Worm (Caenorhabditis elegans): ENCODE measurements around the gene T19H12.12.
"Not testable (repeated sequence)": the region's sequence is repeated elsewhere in the genome, so short reads cannot be mapped to it uniquely, and the experiment has no call there.

The T19H12.12 gene

DNA sequence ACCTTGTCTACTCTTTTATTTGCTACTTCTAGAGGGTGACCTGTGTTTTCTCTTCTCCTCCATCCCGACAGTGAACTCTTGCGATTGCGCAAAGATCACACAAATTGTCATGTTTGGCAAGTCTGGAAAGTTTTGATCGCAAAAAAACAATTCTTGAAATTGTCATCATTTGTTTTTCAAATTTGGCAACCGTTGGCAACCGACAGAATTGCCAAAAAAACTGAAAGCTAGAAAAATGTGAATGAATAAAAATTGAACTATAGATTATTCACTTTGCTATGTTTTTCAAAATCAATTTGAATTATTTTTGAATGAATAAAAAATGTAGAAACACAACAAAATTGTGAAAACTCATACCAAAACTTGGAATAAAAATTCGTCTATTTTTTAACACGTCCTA, 10.4 kb downstream of the T19H12.12 start, which contains the start of gene ugt-11:
Gene ugt-11, minus strand, starts transcription at position 101 of the 400 bp plus-strand sequence.
- TF ChIP-seq lag-1 (GFP tag; IDR thresholded peaks at IDR 0.05) = no peak
- TF ChIP-seq fkh-3 (tag; optimal IDR thresholded peaks at IDR 0.05) = no peak
- TF ChIP-seq chd-7 (tag; optimal IDR thresholded peaks at IDR 0.05) = no peak
- no peak for TF ChIP-seq Y53G8AR.9 (GFP tag; conservative IDR thresholded peaks at IDR 0.05)
- no peak for TF ChIP-seq snpc-1.1 (tag; optimal IDR thresholded peaks at IDR 0.05; ENCODE audit: insufficient read depth)
- no peak for TF ChIP-seq Y67H2A.10 (GFP tag; conservative IDR thresholded peaks at IDR 0.05)
- TF ChIP-seq rcor-1 (GFP tag; IDR thresholded peaks at IDR 0.05) = no peak
- TF ChIP-seq ceh-40 (GFP tag; IDR thresholded peaks at IDR 0.05) = no peak
- TF ChIP-seq dpff-1 (tag; optimal IDR thresholded peaks at IDR 0.05) = no peak
- TF ChIP-seq nfyb-1 (GFP tag; IDR thresholded peaks at IDR 0.05) = no peak
- no peak for TF ChIP-seq ztf-25 (GFP tag; IDR thresholded peaks at IDR 0.05)
- no peak for TF ChIP-seq F37B4.10 (GFP tag; IDR thresholded peaks at IDR 0.05)
- no peak for TF ChIP-seq snpc-3.4 (tag; optimal IDR thresholded peaks at IDR 0.05)
- no peak for TF ChIP-seq attf-5 (GFP tag; optimal IDR thresholded peaks at IDR 0.05)
- no peak for TF ChIP-seq ekl-4 (GFP tag; IDR thresholded peaks at IDR 0.05)
- TF ChIP-seq cebp-1 (GFP tag; IDR thresholded peaks at IDR 0.05) = no peak
- TF ChIP-seq cebp-1 (tag; optimal IDR thresholded peaks at IDR 0.05) = no peak

- no peak for TF ChIP-seq ceh-79 (tag; optimal IDR thresholded peaks at IDR 0.05)
- no peak for TF ChIP-seq madf-6 (GFP tag; IDR thresholded peaks at IDR 0.05)
- TF ChIP-seq egl-18 (GFP tag; IDR thresholded peaks at IDR 0.05) = no peak
- TF ChIP-seq hrde-1 (tag; optimal IDR thresholded peaks at IDR 0.05; ENCODE audit: borderline replicate concordance) = no peak
- TF ChIP-seq madf-3 (GFP tag; IDR thresholded peaks at IDR 0.05) = no peak
- TF ChIP-seq sptf-2 (GFP tag; optimal IDR thresholded peaks at IDR 0.05) = no peak
- TF ChIP-seq C17E4.6 (GFP tag; IDR thresholded peaks at IDR 0.05) = no peak
- TF ChIP-seq rec-8 (tag; optimal IDR thresholded peaks at IDR 0.05) = no peak
Measured at ce11 chrV:4895744-4896143, 11.2 kb downstream of the T19H12.12 start, which contains the start of gene ugt-9. Gene ugt-9 (plus strand): TSS chrV:4896048.

DNA sequence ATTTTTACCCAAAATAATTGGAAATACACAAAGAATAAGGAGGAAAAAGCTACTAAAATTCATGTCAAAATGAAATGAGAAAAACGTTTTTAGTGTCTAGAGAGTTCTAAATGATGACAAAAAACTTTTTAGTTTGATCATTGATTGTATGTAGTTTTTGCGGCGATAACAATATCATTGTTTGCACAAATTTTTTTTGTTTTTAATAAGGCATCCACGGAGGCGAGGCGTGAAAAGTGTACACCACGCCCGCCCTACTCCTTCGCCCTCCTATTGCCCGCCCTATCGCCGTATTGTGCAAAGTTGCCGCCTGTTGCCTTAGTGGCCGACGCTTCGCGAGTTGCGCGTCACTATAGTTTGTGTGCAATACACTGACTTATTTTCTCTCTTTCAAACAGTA, 15.4 kb downstream of the T19H12.12 start, which contains the start of gene ugt-10:
Gene ugt-10, minus strand, starts transcription at position 101 of the 400 bp plus-strand sequence.
- TF ChIP-seq hmg-1.2 (GFP tag; IDR thresholded peaks at IDR 0.05) (peak; percentile 62), snpc-4 (tag; optimal IDR thresholded peaks at IDR 0.05) (peak in 1 of 4 experiments; percentile 41)
- TF ChIP-seq snpc-4 (GFP tag; optimal IDR thresholded peaks at IDR 0.05) = not testable (repeated sequence)

DNA sequence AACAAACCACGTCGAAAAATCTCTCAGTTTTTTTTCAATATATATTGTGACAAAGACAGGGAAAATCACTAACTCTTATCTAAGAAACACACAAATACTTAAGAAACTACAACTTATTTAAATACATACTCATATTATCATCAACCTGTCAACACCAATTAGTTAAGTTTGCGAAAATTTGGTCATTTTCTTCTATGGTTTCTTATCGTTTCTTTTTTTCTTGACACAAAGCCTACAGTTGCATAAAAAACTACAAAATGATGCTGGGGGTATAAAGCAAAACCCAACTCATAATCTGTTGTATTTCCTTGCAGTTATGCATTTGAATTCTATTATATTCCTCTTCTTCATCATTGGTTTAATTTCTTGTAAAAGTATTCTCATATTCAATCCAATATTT, 16.5 kb downstream of the T19H12.12 start, which contains the start of gene ugt-67:
Gene ugt-67, plus strand, starts transcription at position 301 of the 400 bp plus-strand sequence.
- TF ChIP-seq T07F8.4 (tag; optimal IDR thresholded peaks at IDR 0.05) (no peak), ceh-91 (GFP tag; IDR thresholded peaks at IDR 0.05) (no peak), B0019.2 (GFP tag; conservative IDR thresholded peaks at IDR 0.05) (no peak), Y79H2A.3 (GFP tag; conservative IDR thresholded peaks at IDR 0.05) (no peak), dpff-1 (tag; optimal IDR thresholded peaks at IDR 0.05) (no peak), egl-44 (GFP tag; IDR thresholded peaks at IDR 0.05) (no peak), madf-3 (GFP tag; IDR thresholded peaks at IDR 0.05) (no peak), ztf-18 (tag; optimal IDR thresholded peaks at IDR 0.05) (no peak), unc-130 (GFP tag; optimal IDR thresholded peaks at IDR 0.05) (no peak), nhr-80 (tag; optimal IDR thresholded peaks at IDR 0.05) (no peak), F57A8.1 (GFP tag; optimal IDR thresholded peaks at IDR 0.05) (no peak), egrh-3 (GFP tag; IDR thresholded peaks at IDR 0.05) (no peak), mes-4 (tag; optimal IDR thresholded peaks at IDR 0.05) (no peak), lin-40 (tag; optimal IDR thresholded peaks at IDR 0.05) (no peak)

All from whole organism, young adult.